Fruit fly (Drosophila melanogaster) whole organism, embryonic: Measurements from ENCODE around the gene CG32708.
A peak's percentile ranks its signal among the peaks of the same experiment; 100 is the strongest.

Source experiments
- Ada2b ChIP-seq: fragments of 200-800 bp; sonication (Bioruptor generic); IDR thresholded peaks from 2 replicates; pipeline ENCODE4 v1.3.6; 2022; ENCODE audit warnings: missing biosample characterization, missing genetic modification characterization
- Awh ChIP-seq: fragments of 200-800 bp; sonication (Bioruptor generic); IDR thresholded peaks from 2 replicates; pipeline ENCODE4, ENCODE4 v1.3.6; 2022; ENCODE audit warnings: missing biosample characterization, missing genetic modification characterization
- CG12219 ChIP-seq: fragments of 200-800 bp; sonication (Bioruptor generic); optimal IDR thresholded peaks from 3 replicates; lab custom pipeline; 2018; ENCODE audit warnings: missing biosample characterization, mild to moderate bottlenecking, missing genetic modification characterization
- CG12942 ChIP-seq: fragments of 200-800 bp; sonication (Bioruptor generic); optimal IDR thresholded peaks from 3 replicates; lab custom pipeline; 2016; ENCODE audit warnings: missing biosample characterization, missing genetic modification characterization
- CG15073 ChIP-seq: fragments of 200-800 bp; sonication (Bioruptor generic); optimal IDR thresholded peaks from 2 replicates; lab custom pipeline; 2016; ENCODE audit warnings: missing biosample characterization, missing genetic modification characterization
- CG15479 ChIP-seq: fragments of 200-800 bp; sonication (Bioruptor generic); optimal IDR thresholded peaks from 3 replicates; lab custom pipeline; 2019; ENCODE audit warnings: missing biosample characterization, mild to moderate bottlenecking, missing genetic modification characterization, moderate library complexity
- CG17359 ChIP-seq: fragments of 200-800 bp; sonication (Bioruptor generic); optimal IDR thresholded peaks from 3 replicates; lab custom pipeline; 2018; ENCODE audit warnings: missing biosample characterization, mild to moderate bottlenecking, missing genetic modification characterization, moderate library complexity
- CG17361 ChIP-seq: fragments of 200-800 bp; sonication (Bioruptor generic); IDR thresholded peaks from 3 replicates; pipeline ENCODE4 v1.3.6; 2022; ENCODE audit warnings: missing biosample characterization, missing genetic modification characterization
- CG18011 ChIP-seq: fragments of 200-800 bp; sonication (Bioruptor generic); optimal IDR thresholded peaks from 2 replicates; lab custom pipeline; 2017; ENCODE audit warnings: missing biosample characterization, missing genetic modification characterization, mild to moderate bottlenecking, moderate library complexity, missing genotype
- CG18764 ChIP-seq: fragments of 200-800 bp; sonication (Bioruptor generic); optimal IDR thresholded peaks from 3 replicates; lab custom pipeline; 2016; ENCODE audit warnings: missing biosample characterization, missing genetic modification characterization
- CG30403 ChIP-seq: fragments of 200-800 bp; sonication (Bioruptor generic); optimal IDR thresholded peaks from 3 replicates; lab custom pipeline; 2016; ENCODE audit warnings: missing biosample characterization, missing genetic modification characterization
- CG3838 ChIP-seq: fragments of 200-800 bp; sonication (Bioruptor generic); optimal IDR thresholded peaks from 3 replicates; lab custom pipeline; 2016; ENCODE audit warnings: missing biosample characterization, missing genetic modification characterization
- CG4328 ChIP-seq: fragments of 200-800 bp; sonication (Bioruptor generic); optimal IDR thresholded peaks from 3 replicates; lab custom pipeline; 2017; ENCODE audit warnings: missing biosample characterization, missing genetic modification reagents, missing genetic modification characterization
- CG4854 ChIP-seq: fragments of 200-800 bp; sonication (Bioruptor generic); optimal IDR thresholded peaks from 2 replicates; lab custom pipeline; 2016; ENCODE audit warnings: missing biosample characterization, missing genetic modification characterization, inconsistent platforms
- CG6254 ChIP-seq: fragments of 200-800 bp; sonication (Bioruptor generic); optimal IDR thresholded peaks from 3 replicates; lab custom pipeline; 2017; ENCODE audit warnings: mild to moderate bottlenecking, missing biosample characterization, missing genetic modification reagents, missing genetic modification characterization
- CG7556 ChIP-seq: fragments of 200-800 bp; sonication (Bioruptor generic); optimal IDR thresholded peaks from 2 replicates; lab custom pipeline; 2017; ENCODE audit warnings: missing biosample characterization, mild to moderate bottlenecking, missing genetic modification characterization
- CG7928 ChIP-seq: fragments of 200-800 bp; sonication (Bioruptor generic); optimal IDR thresholded peaks from 2 replicates; lab custom pipeline; 2017; ENCODE audit warnings: missing biosample characterization, mild to moderate bottlenecking, missing genetic modification characterization
- CG7987 ChIP-seq: fragments of 200-800 bp; sonication (Bioruptor generic); optimal IDR thresholded peaks from 2 replicates; lab custom pipeline; 2018; ENCODE audit warnings: missing biosample characterization, mild to moderate bottlenecking, missing genetic modification characterization, moderate library complexity
- CG8359 ChIP-seq: fragments of 200-800 bp; sonication (Bioruptor generic); optimal IDR thresholded peaks from 2 replicates; lab custom pipeline; 2017; ENCODE audit warnings: missing biosample characterization, mild to moderate bottlenecking, missing genetic modification characterization, borderline replicate concordance
- E2f1 ChIP-seq: fragments of 200-800 bp; sonication (Bioruptor generic); IDR thresholded peaks from 2 replicates; pipeline ENCODE4 v1.3.6; 2022; ENCODE audit warnings: missing biosample characterization, missing genetic modification characterization
- Eip74EF ChIP-seq, 2 experiments: fragments of 200-800 bp in 1 of 2; fragments of >200 bp in 1 of 2; sonication (Bioruptor generic) in 1 of 2; optimal IDR thresholded peaks; 2 replicates each; lab custom pipeline; 2017 to 2019; ENCODE audit warnings: missing biosample characterization in 2 of 2, missing genetic modification characterization in 2 of 2, mild to moderate bottlenecking in 1 of 2, moderate library complexity in 1 of 2
- Gug ChIP-seq: fragments of 200-800 bp; sonication (Bioruptor generic); IDR thresholded peaks from 4 replicates; pipeline ENCODE4 v1.3.6; 2022; ENCODE audit warnings: missing biosample characterization, missing genetic modification characterization
- HLHmδ ChIP-seq: fragments of 200-800 bp; sonication (Bioruptor generic); optimal IDR thresholded peaks from 2 replicates; lab custom pipeline; 2018; ENCODE audit warnings: missing biosample characterization, mild to moderate bottlenecking, missing genetic modification characterization, moderate library complexity
- HmgZ ChIP-seq: fragments of 200-800 bp; sonication (Bioruptor generic); optimal IDR thresholded peaks from 2 replicates; lab custom pipeline; 2018; ENCODE audit warnings: missing biosample characterization, mild to moderate bottlenecking, missing genetic modification characterization
- Hmr ChIP-seq: fragments of 200-800 bp; sonication (Bioruptor generic); optimal IDR thresholded peaks from 3 replicates; lab custom pipeline; 2017; ENCODE audit warnings: mild to moderate bottlenecking, missing biosample characterization, missing genetic modification reagents, missing genetic modification characterization
- Ptx1 ChIP-seq: fragments of 200-800 bp; sonication (Bioruptor generic); IDR thresholded peaks from 2 replicates; pipeline ENCODE4 v1.3.6; 2022; ENCODE audit warnings: missing biosample characterization, missing genetic modification characterization
- Sox102F ChIP-seq: fragments of 200-800 bp; sonication (Bioruptor generic); optimal IDR thresholded peaks from 2 replicates; lab custom pipeline; 2018; ENCODE audit warnings: missing biosample characterization, mild to moderate bottlenecking, missing genetic modification characterization, moderate library complexity
- TFAM ChIP-seq: fragments of 200-800 bp; sonication (Bioruptor generic); optimal IDR thresholded peaks from 2 replicates; lab custom pipeline; 2017; ENCODE audit warnings: missing biosample characterization, missing genetic modification characterization, inconsistent platforms
- ase ChIP-seq: fragments of 200-800 bp; sonication (Bioruptor generic); IDR thresholded peaks from 3 replicates; pipeline ENCODE4 v1.3.6; 2022; ENCODE audit warnings: missing biosample characterization, missing genetic modification characterization
- bsh ChIP-seq, 2 experiments: fragments of 200-800 bp; sonication (Bioruptor generic); optimal IDR thresholded peaks; 2 replicates each; lab custom pipeline; 2017 to 2018; ENCODE audit warnings: mild to moderate bottlenecking in 2 of 2, missing biosample characterization in 2 of 2, missing genetic modification characterization in 2 of 2, moderate library complexity in 1 of 2
- cato ChIP-seq: fragments of 200-800 bp; sonication (Bioruptor generic); optimal IDR thresholded peaks from 2 replicates; lab custom pipeline; 2016; ENCODE audit warnings: missing biosample characterization, missing genetic modification characterization, borderline replicate concordance
- crol ChIP-seq: fragments of 200-800 bp; sonication (Bioruptor generic); IDR thresholded peaks from 2 replicates; pipeline ENCODE4 v1.3.6; 2022; ENCODE audit warnings: missing biosample characterization, missing genetic modification characterization
- ems ChIP-seq: fragments of 200-800 bp; sonication (Bioruptor generic); optimal IDR thresholded peaks from 3 replicates; lab custom pipeline; 2016; ENCODE audit warnings: missing biosample characterization, missing genetic modification characterization
- eve ChIP-seq, 2 experiments: fragments of >200 bp; optimal IDR thresholded peaks; 2 replicates each; lab custom pipeline; 2017; ENCODE audit warnings: missing biosample characterization in 2 of 2, missing genetic modification characterization in 2 of 2
- exex ChIP-seq: fragments of 200-800 bp; sonication (Bioruptor generic); optimal IDR thresholded peaks from 4 replicates; lab custom pipeline; 2018; ENCODE audit warnings: missing biosample characterization, mild to moderate bottlenecking, missing genetic modification characterization, moderate library complexity
- fd3F ChIP-seq: fragments of 200-800 bp; sonication (Bioruptor generic); optimal IDR thresholded peaks from 2 replicates; lab custom pipeline; 2018; ENCODE audit warnings: missing biosample characterization, mild to moderate bottlenecking, missing genetic modification characterization, moderate library complexity
- gcm2 ChIP-seq: fragments of 200-800 bp; sonication (Bioruptor generic); optimal IDR thresholded peaks from 2 replicates; lab custom pipeline; 2016; ENCODE audit warnings: missing biosample characterization, missing genetic modification characterization
- grau ChIP-seq: fragments of 200-800 bp; optimal IDR thresholded peaks from 3 replicates; lab custom pipeline; 2019; ENCODE audit warnings: missing biosample characterization, mild to moderate bottlenecking, missing genetic modification characterization, moderate library complexity
- h ChIP-seq: fragments of >200 bp; optimal IDR thresholded peaks from 2 replicates; lab custom pipeline; 2017
- ham ChIP-seq: fragments of 200-800 bp; sonication (Bioruptor generic); IDR thresholded peaks from 2 replicates; pipeline ENCODE4 v1.3.6; 2022; ENCODE audit warnings: missing biosample characterization, missing genetic modification characterization
- insv ChIP-seq, 2 experiments: fragments of 200-800 bp; sonication (Bioruptor generic); optimal IDR thresholded peaks; 3 replicates each; lab custom pipeline; 2016 to 2018; ENCODE audit warnings: missing biosample characterization in 2 of 2, missing genetic modification characterization in 2 of 2
- jumu ChIP-seq: fragments of 200-800 bp; sonication (Bioruptor generic); optimal IDR thresholded peaks from 3 replicates; lab custom pipeline; 2016; ENCODE audit warnings: missing biosample characterization, missing genetic modification characterization
- lab ChIP-seq: fragments of 200-800 bp; sonication (Bioruptor generic); optimal IDR thresholded peaks from 3 replicates; lab custom pipeline; 2017; ENCODE audit warnings: missing biosample characterization, missing genetic modification characterization, mild to moderate bottlenecking, moderate library complexity, missing genetic modification reagents
- lilli ChIP-seq: fragments of 200-800 bp; sonication (Bioruptor generic); optimal IDR thresholded peaks from 3 replicates; lab custom pipeline; 2016; ENCODE audit warnings: missing biosample characterization, missing genetic modification characterization
- nau ChIP-seq: fragments of 200-800 bp; sonication (Bioruptor generic); optimal IDR thresholded peaks from 3 replicates; lab custom pipeline; 2017; ENCODE audit warnings: missing biosample characterization, mild to moderate bottlenecking, missing genetic modification characterization, missing genetic modification reagents
- run ChIP-seq: fragments of 200-800 bp; sonication (Bioruptor generic); optimal IDR thresholded peaks from 3 replicates; lab custom pipeline; 2018; ENCODE audit warnings: missing biosample characterization, mild to moderate bottlenecking, missing genetic modification characterization
- scrt ChIP-seq: fragments of 200-800 bp; sonication (Bioruptor generic); optimal IDR thresholded peaks from 2 replicates; lab custom pipeline; 2018; ENCODE audit warnings: missing biosample characterization, mild to moderate bottlenecking, missing genetic modification characterization, moderate library complexity
- toy ChIP-seq: fragments of 200-800 bp; sonication (Bioruptor generic); IDR thresholded peaks from 2 replicates; pipeline ENCODE4 v1.3.6; 2022; ENCODE audit warnings: missing biosample characterization, missing genetic modification characterization
- vfl ChIP-seq: fragments of 200-800 bp; sonication (Bioruptor generic); optimal IDR thresholded peaks from 2 replicates; lab custom pipeline; 2016; ENCODE audit warnings: missing biosample characterization, missing genetic modification characterization

Gene CG32708

DNA sequence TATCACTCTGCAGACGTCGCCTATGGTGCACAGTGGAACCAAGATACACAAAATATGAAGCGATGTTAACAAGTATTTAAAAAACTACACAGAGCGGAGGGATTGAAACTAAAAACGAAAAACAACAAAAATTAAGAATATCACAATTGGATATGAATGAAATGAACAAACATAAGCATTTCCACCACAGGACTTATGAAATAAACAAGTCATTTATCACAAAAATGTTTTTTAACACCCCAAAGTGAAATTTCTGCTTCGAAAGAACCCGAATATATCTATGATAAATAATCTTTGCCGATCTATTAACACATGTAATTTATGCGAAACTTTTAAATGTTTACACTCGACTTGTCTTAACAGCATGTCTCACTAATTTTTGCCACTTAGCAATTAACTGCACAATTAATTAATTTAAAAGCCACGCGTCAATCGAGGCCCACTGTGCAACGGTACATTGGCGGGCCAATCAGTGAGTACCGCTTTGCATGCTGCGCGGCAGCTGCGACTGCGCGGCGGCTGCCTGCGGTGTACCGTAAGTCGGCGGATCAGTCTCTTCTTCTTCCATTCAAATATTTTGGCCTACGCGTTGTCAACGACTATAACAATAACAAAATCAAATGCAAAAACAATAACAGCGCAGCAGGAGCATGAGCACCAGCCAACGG, 43.8 kb upstream of the CG32708 start (continued):
- TF ChIP-seq run (tag; lab: Kevin White, UChicago) (no peak), CG17359 (tag; lab: Kevin White, UChicago) (peak; percentile 52), toy (GFP tag; lab: Robert Waterston, UW) (no peak), CG18011 (no peak), ems (GFP tag; lab: Kevin White, UChicago) (peak; percentile 37), Sox102F (GFP tag; lab: Kevin White, UChicago) (peak; percentile 58), CG15479 (GFP tag; lab: Kevin White, UChicago) (peak; percentile 82), h (lab: Kevin White, UChicago) (no peak), eve (GFP tag; optimal IDR thresholded peaks at IDR 0.05; lab: Kevin White, UChicago) (peak in 1 of 2 experiments; percentile 78), Hmr (GFP tag; lab: Kevin White, UChicago) (no peak), CG12942 (GFP tag; lab: Kevin White, UChicago) (peak; percentile 6), CG12219 (peak; percentile 11), nau (GFP tag; lab: Kevin White, UChicago) (no peak), grau (tag; lab: Kevin White, UChicago) (peak; percentile 48), ham (GFP tag; lab: Robert Waterston, UW) (no peak), E2f1 (GFP tag; lab: Robert Waterston, UW) (no peak), Eip74EF (GFP tag; optimal IDR thresholded peaks at IDR 0.05; lab: Kevin White, UChicago) (peak in 1 of 2 experiments; percentile 61), TFAM (GFP tag; lab: Kevin White, UChicago) (no peak), CG7987 (GFP tag; lab: Kevin White, UChicago) (no peak), CG6254 (GFP tag; lab: Kevin White, UChicago) (peak; percentile 20), CG18764 (GFP tag; lab: Kevin White, UChicago) (no peak), CG4854 (GFP tag; lab: Kevin White, UChicago) (peak; percentile 16), fd3F (GFP tag; lab: Kevin White, UChicago) (no peak), jumu (peak; percentile 45), Gug (GFP tag; lab: Robert Waterston, UW) (no peak), Ptx1 (GFP tag; lab: Robert Waterston, UW) (peak; percentile 64), bsh (GFP tag; optimal IDR thresholded peaks at IDR 0.05; lab: Kevin White, UChicago) (peak in 1 of 2 experiments; percentile 53), cato (GFP tag; lab: Kevin White, UChicago) (peak; percentile 3), CG15073 (GFP tag; lab: Kevin White, UChicago) (no peak), CG7928 (GFP tag; lab: Kevin White, UChicago) (no peak), HLHmδ (GFP tag; lab: Kevin White, UChicago) (no peak), Ada2b (peak; percentile 25; the same call in 1 of the 2 replicates), scrt (GFP tag; lab: Kevin White, UChicago) (no peak), vfl (no peak), exex (tag; lab: Kevin White, UChicago) (no peak), CG7556 (peak; percentile 72), CG30403 (GFP tag; lab: Kevin White, UChicago) (peak; percentile 68), gcm2 (GFP tag; lab: Kevin White, UChicago) (no peak), Awh (GFP tag; lab: Robert Waterston, UW) (no peak), CG17361 (GFP tag; lab: Robert Waterston, UW) (peak; percentile 75), crol (GFP tag; lab: Robert Waterston, UW) (no peak), CG4328 (GFP tag; lab: Kevin White, UChicago) (no peak), ase (GFP tag; lab: Robert Waterston, UW) (no peak), CG3838 (GFP tag; lab: Kevin White, UChicago) (no peak), CG8359 (GFP tag; lab: Kevin White, UChicago) (no peak), insv (GFP tag; optimal IDR thresholded peaks at IDR 0.05; lab: Kevin White, UChicago) (no peak), HmgZ (tag; lab: Kevin White, UChicago) (no peak), lab (GFP tag; lab: Kevin White, UChicago) (peak; percentile 24), lilli (GFP tag; lab: Kevin White, UChicago) (peak; percentile 46)
